Worm (Caenorhabditis elegans): ENCODE data around the gene tat-2.

DNA sequence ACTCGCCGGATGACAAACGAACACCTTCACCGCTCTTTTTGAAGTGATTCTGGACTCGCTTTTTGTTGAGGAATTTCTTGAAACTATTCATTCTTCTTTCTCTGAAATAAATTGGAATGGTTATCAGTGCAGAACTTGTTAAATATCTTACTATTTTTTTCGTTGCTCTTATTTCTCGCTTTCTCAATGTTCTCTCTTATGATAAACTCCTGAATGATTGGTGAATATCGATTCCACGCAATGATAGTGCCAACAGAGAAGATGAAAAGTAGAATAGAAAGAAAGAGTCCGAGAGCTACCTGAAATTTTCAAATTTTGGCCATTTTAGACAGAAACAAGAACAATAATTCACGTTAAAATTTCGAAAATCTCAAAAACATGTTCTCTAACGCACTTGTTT, 37.3 kb downstream of the tat-2 start, which contains the start of gene ubxn-6:
- TF ChIP-seq madf-2 (tag; optimal IDR thresholded peaks at IDR 0.05) (no peak), nhr-11 (tag; optimal IDR thresholded peaks at IDR 0.05) (no peak), npax-4 (tag; optimal IDR thresholded peaks at IDR 0.05) (no peak)

Measured in whole organism, late embryonic.